Worm (Caenorhabditis elegans) whole organism, L1 larva: ENCODE data around the gene col-184.
A peak's percentile ranks its signal among the peaks of the same experiment; 100 is the strongest.

Source experiments
- C04F5.9 ChIP-seq: sonication (generic microtip); optimal IDR thresholded peaks from 2 replicates; lab custom pipeline; 2016; ENCODE audit warnings: missing genetic modification characterization, missing compliant biosample characterization
- C16A3.4 ChIP-seq: fragments of 150-350 bp; optimal IDR thresholded peaks from 2 replicates; lab custom pipeline; 2014; ENCODE audit warnings: missing biosample characterization, missing genetic modification characterization
- F16B12.6 ChIP-seq: fragments of 150-350 bp; optimal IDR thresholded peaks from 2 replicates; lab custom pipeline; 2014; ENCODE audit warnings: missing biosample characterization, missing genetic modification characterization
- Y116A8C.19 ChIP-seq: sonication (generic microtip); optimal IDR thresholded peaks from 2 replicates; lab custom pipeline; 2016; ENCODE audit warnings: missing compliant biosample characterization, missing genetic modification characterization, borderline replicate concordance
- ama-1 ChIP-seq: fragments of 150-350 bp; optimal IDR thresholded peaks from 2 replicates; lab custom pipeline; 2014
- blmp-1 ChIP-seq: fragments of 150-350 bp; optimal IDR thresholded peaks from 2 replicates; lab custom pipeline; 2014; ENCODE audit warnings: missing biosample characterization, missing genetic modification characterization
- ceh-63 ChIP-seq: fragments of 200-800 bp; sonication (Bioruptor generic); optimal IDR thresholded peaks from 2 replicates; lab custom pipeline; 2018; ENCODE audit warnings: mild to moderate bottlenecking, missing genetic modification characterization, missing compliant biosample characterization
- ceh-8 ChIP-seq: fragments of 200-800 bp; sonication (Bioruptor generic); optimal IDR thresholded peaks from 2 replicates; lab custom pipeline; 2018; ENCODE audit warnings: mild to moderate bottlenecking, missing genetic modification characterization, moderate library complexity, missing compliant biosample characterization
- ceh-88 ChIP-seq: fragments of 200-800 bp; sonication (Bioruptor generic); IDR thresholded peaks from 2 replicates; pipeline ENCODE4 v1.3.6; 2022; ENCODE audit warnings: missing genetic modification characterization, missing compliant biosample characterization
- ceh-90 ChIP-seq: sonication (generic microtip); optimal IDR thresholded peaks from 2 replicates; lab custom pipeline; 2016; ENCODE audit warnings: missing genetic modification characterization, missing compliant biosample characterization
- efl-1 ChIP-seq, 4 experiments: fragments of 150-350 bp; optimal IDR thresholded peaks in 3 of 4; peaks in 1 of 4; 1 replicate in 1 of 4; 2 replicates in 3 of 4; lab custom pipeline; 2014; ENCODE audit warnings: missing biosample characterization in 2 of 4, missing genetic modification characterization in 2 of 4, missing genetic modification reagents in 2 of 4
- efl-3 ChIP-seq: fragments of 200-800 bp; sonication (Bioruptor generic); optimal IDR thresholded peaks from 2 replicates; lab custom pipeline; 2018; ENCODE audit warnings: mild to moderate bottlenecking, missing genetic modification characterization, missing compliant biosample characterization
- elt-2 ChIP-seq: sonication (generic microtip); optimal IDR thresholded peaks from 2 replicates; lab custom pipeline; 2016; ENCODE audit warnings: missing genetic modification characterization, mild to moderate bottlenecking, inconsistent platforms, missing compliant biosample characterization, missing genetic modification reagents
- ets-5 ChIP-seq: fragments of 200-800 bp; sonication (Bioruptor generic); IDR thresholded peaks from 2 replicates; pipeline ENCODE4 v1.3.6; 2022; ENCODE audit warnings: missing genetic modification characterization, missing compliant biosample characterization
- fkh-10 ChIP-seq: sonication (generic microtip); optimal IDR thresholded peaks from 2 replicates; lab custom pipeline; 2017; ENCODE audit warnings: missing biosample characterization, missing genetic modification reagents, missing genetic modification characterization
- fkh-4 ChIP-seq: sonication (generic microtip); optimal IDR thresholded peaks from 2 replicates; lab custom pipeline; 2016; ENCODE audit warnings: missing compliant biosample characterization, missing genetic modification characterization, borderline replicate concordance
- fkh-8 ChIP-seq: sonication (generic microtip); optimal IDR thresholded peaks from 2 replicates; lab custom pipeline; 2016; ENCODE audit warnings: mild to moderate bottlenecking, missing genetic modification characterization, missing compliant biosample characterization
- fos-1 ChIP-seq: fragments of 150-350 bp; optimal IDR thresholded peaks from 2 replicates; lab custom pipeline; 2014; ENCODE audit warnings: missing biosample characterization, missing genetic modification characterization
- hlh-4 ChIP-seq: sonication (generic microtip); optimal IDR thresholded peaks from 2 replicates; lab custom pipeline; 2016; ENCODE audit warnings: mild to moderate bottlenecking, missing genetic modification characterization, missing compliant biosample characterization
- hpl-2 ChIP-seq: fragments of 150-350 bp; optimal IDR thresholded peaks from 2 replicates; lab custom pipeline; 2014; ENCODE audit warnings: missing biosample characterization, missing genetic modification reagents, missing genetic modification characterization
- irx-1 ChIP-seq: sonication (generic microtip); optimal IDR thresholded peaks from 2 replicates; lab custom pipeline; 2016; ENCODE audit warnings: missing genetic modification characterization, missing compliant biosample characterization
- lin-14 ChIP-seq: fragments of 200-800 bp; sonication (Bioruptor generic); optimal IDR thresholded peaks from 2 replicates; lab custom pipeline; 2018; ENCODE audit warnings: mild to moderate bottlenecking, missing genetic modification characterization, moderate library complexity, missing compliant biosample characterization
- lin-35 ChIP-seq, 2 experiments: fragments of 150-350 bp; optimal IDR thresholded peaks; 2 replicates each; lab custom pipeline; 2014; ENCODE audit warnings: missing biosample characterization in 2 of 2, missing genetic modification characterization in 2 of 2, missing genetic modification reagents in 2 of 2
- lin-39 ChIP-seq: fragments of 150-350 bp; optimal IDR thresholded peaks from 2 replicates; lab custom pipeline; 2014; ENCODE audit warnings: missing biosample characterization, missing genetic modification reagents, missing genetic modification characterization
- lir-3 ChIP-seq: sonication (generic microtip); optimal IDR thresholded peaks from 2 replicates; lab custom pipeline; 2016; ENCODE audit warnings: mild to moderate bottlenecking, missing genetic modification characterization, moderate library complexity, missing compliant biosample characterization; ENCODE audit not compliant: poor library complexity
- lsy-2 ChIP-seq, 2 experiments: fragments of 150-350 bp; optimal IDR thresholded peaks; 2 replicates each; lab custom pipeline; 2014; ENCODE audit warnings: missing biosample characterization in 2 of 2, missing genetic modification characterization in 2 of 2
- mab-9 ChIP-seq: fragments of 200-800 bp; sonication (Bioruptor generic); IDR thresholded peaks from 2 replicates; pipeline ENCODE4 v1.3.6; 2022; ENCODE audit warnings: missing genetic modification reagents, missing genetic modification characterization, missing compliant biosample characterization
- mdl-1 ChIP-seq, 2 experiments: fragments of 150-350 bp; optimal IDR thresholded peaks; 2 replicates each; lab custom pipeline; 2014 to 2017; ENCODE audit warnings: missing biosample characterization in 2 of 2, missing genetic modification characterization in 2 of 2, inconsistent platforms in 1 of 2
- mef-2 ChIP-seq: fragments of 150-350 bp; optimal IDR thresholded peaks from 2 replicates; lab custom pipeline; 2014; ENCODE audit warnings: missing biosample characterization, missing genetic modification characterization
- nhr-20 ChIP-seq: sonication (generic microtip); optimal IDR thresholded peaks from 2 replicates; lab custom pipeline; 2016; ENCODE audit warnings: mild to moderate bottlenecking, missing genetic modification characterization, missing compliant biosample characterization
- nhr-237 ChIP-seq: fragments of 150-350 bp; optimal IDR thresholded peaks from 2 replicates; lab custom pipeline; 2014; ENCODE audit warnings: missing biosample characterization, missing genetic modification characterization
- nhr-28 ChIP-seq: fragments of 150-350 bp; optimal IDR thresholded peaks from 2 replicates; lab custom pipeline; 2014; ENCODE audit warnings: missing biosample characterization, missing genetic modification characterization
- nhr-47 ChIP-seq: sonication (generic microtip); optimal IDR thresholded peaks from 2 replicates; lab custom pipeline; 2016; ENCODE audit warnings: mild to moderate bottlenecking, missing genetic modification characterization, moderate library complexity, missing compliant biosample characterization
- nhr-71 ChIP-seq: sonication (generic microtip); optimal IDR thresholded peaks from 2 replicates; lab custom pipeline; 2016; ENCODE audit warnings: mild to moderate bottlenecking, missing genetic modification characterization, moderate library complexity, missing compliant biosample characterization
- nhr-77 ChIP-seq: fragments of 150-350 bp; optimal IDR thresholded peaks from 2 replicates; lab custom pipeline; 2014; ENCODE audit warnings: missing biosample characterization, missing genetic modification characterization
- nhr-84 ChIP-seq: sonication (generic microtip); optimal IDR thresholded peaks from 2 replicates; lab custom pipeline; 2017; ENCODE audit warnings: missing biosample characterization, missing genetic modification characterization
- nhr-90 ChIP-seq: sonication (generic microtip); optimal IDR thresholded peaks from 2 replicates; lab custom pipeline; 2016; ENCODE audit warnings: mild to moderate bottlenecking, missing genetic modification characterization, missing compliant biosample characterization; ENCODE audit not compliant: poor library complexity
- pag-3 ChIP-seq: sonication (generic microtip); optimal IDR thresholded peaks from 2 replicates; lab custom pipeline; 2017; ENCODE audit warnings: missing genetic modification characterization, mild to moderate bottlenecking, missing compliant biosample characterization, antibody characterized with exemption, borderline replicate concordance; ENCODE audit not compliant: insufficient read depth
- skn-1 ChIP-seq: fragments of 150-350 bp; optimal IDR thresholded peaks from 2 replicates; lab custom pipeline; 2014; ENCODE audit warnings: missing biosample characterization, missing genetic modification characterization
- snpc-4 ChIP-seq: fragments of 150-350 bp; optimal IDR thresholded peaks from 2 replicates; lab custom pipeline; 2014; ENCODE audit warnings: missing biosample characterization, missing genetic modification characterization
- snu-23 ChIP-seq: sonication (generic microtip); optimal IDR thresholded peaks from 2 replicates; lab custom pipeline; 2016; ENCODE audit warnings: missing genetic modification characterization, missing compliant biosample characterization
- sup-37 ChIP-seq: fragments of 200-800 bp; sonication (Bioruptor generic); optimal IDR thresholded peaks from 2 replicates; lab custom pipeline; 2018; ENCODE audit warnings: mild to moderate bottlenecking, missing genetic modification characterization, missing compliant biosample characterization
- swsn-7 ChIP-seq: sonication (generic microtip); optimal IDR thresholded peaks from 2 replicates; lab custom pipeline; 2016; ENCODE audit warnings: missing genetic modification characterization, missing compliant biosample characterization
- tbx-2 ChIP-seq: sonication (generic microtip); optimal IDR thresholded peaks from 2 replicates; lab custom pipeline; 2016; ENCODE audit warnings: missing genetic modification characterization, missing compliant biosample characterization
- tlp-1 ChIP-seq: fragments of 150-350 bp; optimal IDR thresholded peaks from 2 replicates; lab custom pipeline; 2014; ENCODE audit warnings: missing biosample characterization, missing genetic modification characterization
- unc-130 ChIP-seq: fragments of 150-350 bp; optimal IDR thresholded peaks from 2 replicates; lab custom pipeline; 2017; ENCODE audit warnings: missing biosample characterization, missing genetic modification characterization, inconsistent platforms
- unc-30 ChIP-seq: sonication (generic microtip); optimal IDR thresholded peaks from 2 replicates; lab custom pipeline; 2017; ENCODE audit warnings: missing biosample characterization, missing genetic modification characterization
- unc-62 ChIP-seq: fragments of 150-350 bp; optimal IDR thresholded peaks from 2 replicates; lab custom pipeline; 2014; ENCODE audit warnings: missing biosample characterization, missing genetic modification reagents, missing genetic modification characterization
- unc-98 ChIP-seq: fragments of 200-800 bp; sonication (Bioruptor generic); IDR thresholded peaks from 2 replicates; pipeline ENCODE4 v1.3.6; 2022; ENCODE audit warnings: missing genetic modification characterization, missing compliant biosample characterization
- vab-15 ChIP-seq: sonication (generic microtip); optimal IDR thresholded peaks from 2 replicates; lab custom pipeline; 2017; ENCODE audit warnings: missing genotype, mild to moderate bottlenecking, missing genetic modification characterization, missing compliant biosample characterization
- xbp-1 ChIP-seq: sonication (generic microtip); optimal IDR thresholded peaks from 2 replicates; lab custom pipeline; 2016; ENCODE audit warnings: missing genetic modification characterization, missing compliant biosample characterization

The col-184 gene

DNA sequence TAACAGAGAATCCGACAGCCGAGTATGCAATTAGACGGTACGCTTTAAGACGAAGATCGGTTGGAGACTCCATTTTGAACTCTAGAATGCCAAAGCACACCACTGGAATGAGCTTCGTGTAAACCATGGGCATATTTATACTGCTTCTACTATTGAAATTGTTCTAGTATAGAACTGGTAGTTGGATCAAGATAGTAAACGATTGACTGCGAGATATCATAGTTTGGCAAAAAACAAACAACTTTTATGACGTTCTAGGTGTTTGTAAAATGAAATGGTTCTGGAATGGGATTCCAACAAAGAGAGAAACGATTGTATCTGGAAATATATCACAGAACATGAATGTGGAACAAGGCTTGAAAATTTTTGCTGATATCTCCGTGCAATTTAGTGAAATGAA, 41.7 kb downstream of the col-184 start, which contains the start of gene col-185:
TSS of gene col-185 (minus strand) at position 101 of the 400 bp plus-strand sequence.
- no peak for TF ChIP-seq Y116A8C.19 (tag; lab: Kevin White, UChicago)
- no peak for TF ChIP-seq unc-130 (tag; lab: Kevin White, UChicago)

DNA sequence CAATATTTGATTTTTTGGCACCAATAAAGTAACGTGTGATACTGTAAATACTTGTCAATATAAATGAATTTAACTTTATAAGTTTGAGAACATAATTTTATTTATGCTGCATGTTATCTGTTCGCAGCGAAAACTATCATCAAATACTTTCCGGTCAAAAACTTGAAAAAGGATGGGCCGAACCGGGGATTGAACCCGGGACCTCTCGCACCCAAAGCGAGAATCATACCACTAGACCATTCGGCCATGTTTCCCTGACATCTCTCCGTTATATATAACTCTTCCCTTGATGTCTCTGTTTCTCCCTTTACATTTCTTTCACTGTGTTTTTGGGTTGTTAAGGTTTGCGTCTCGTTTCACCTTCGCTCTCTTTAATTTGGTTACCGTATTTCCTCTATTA, 42.5 kb downstream of the col-184 start:
- TF ChIP-seq C04F5.9 (tag; lab: Kevin White, UChicago) = no peak
- TF ChIP-seq fkh-8 = no peak
- TF ChIP-seq nhr-47 (tag; lab: Kevin White, UChicago) = peak; percentile 76
- TF ChIP-seq hlh-4 (tag; lab: Kevin White, UChicago) = no peak
- no peak for TF ChIP-seq unc-98 (GFP tag; lab: Robert Waterston, UW)
- no peak for TF ChIP-seq ceh-90
- no peak for TF ChIP-seq F16B12.6 (tag; lab: Kevin White, UChicago)
- peak in 1 of 2 experiments; percentile 55 for TF ChIP-seq mdl-1 (tag; optimal IDR thresholded peaks at IDR 0.05; lab: Kevin White, UChicago)
- no peak for TF ChIP-seq ceh-63
- no peak for TF ChIP-seq ceh-88 (GFP tag; lab: Robert Waterston, UW)
- no peak for TF ChIP-seq snpc-4 (tag; lab: Kevin White, UChicago)
- TF ChIP-seq ceh-8 (GFP tag; lab: Kevin White, UChicago) = no peak
- no peak for TF ChIP-seq lin-39 (tag; lab: Kevin White, UChicago)
- no peak for TF ChIP-seq mef-2 (tag; lab: Kevin White, UChicago)
- TF ChIP-seq elt-2 (tag; lab: Kevin White, UChicago) = no peak
- no peak for TF ChIP-seq mab-9 (GFP tag; lab: Robert Waterston, UW)
- peak; percentile 29 for TF ChIP-seq tbx-2
- no peak for TF ChIP-seq tlp-1 (tag; lab: Kevin White, UChicago)
- peak; percentile 79 for TF ChIP-seq snu-23
- no peak for TF ChIP-seq unc-30 (tag; lab: Kevin White, UChicago)
- TF ChIP-seq nhr-84 (tag; lab: Kevin White, UChicago) = no peak
- peak; percentile 56 for TF ChIP-seq fos-1 (tag; lab: Kevin White, UChicago)
- TF ChIP-seq lir-3 (tag; lab: Kevin White, UChicago) = peak; percentile 47
- TF ChIP-seq hpl-2 = no peak
- peak; percentile 16 for TF ChIP-seq blmp-1 (tag; lab: Kevin White, UChicago)
- TF ChIP-seq nhr-71 (tag; lab: Kevin White, UChicago) = peak; percentile 64
- peak; percentile 5 to 11 for TF ChIP-seq efl-1 (optimal IDR thresholded peaks at IDR 0.05; lab: Kevin White, UChicago)
- peak in 1 of 2 experiments; percentile 92 for TF ChIP-seq efl-1 (GFP tag; optimal IDR thresholded peaks at IDR 0.05 in 1 of 2; lab: Kevin White, UChicago)
- peak; percentile 18 for TF ChIP-seq xbp-1
- TF ChIP-seq ets-5 (GFP tag; lab: Robert Waterston, UW) = no peak
- no peak for TF ChIP-seq nhr-77 (tag; lab: Kevin White, UChicago)
- TF ChIP-seq lin-14 (GFP tag; lab: Kevin White, UChicago) = peak; percentile 59
- TF ChIP-seq lsy-2 (tag; optimal IDR thresholded peaks at IDR 0.05; lab: Kevin White, UChicago) = peak; percentile 23 to 54
- TF ChIP-seq pag-3 (tag; lab: Kevin White, UChicago) = no peak
- TF ChIP-seq fkh-4 (tag; lab: Kevin White, UChicago) = no peak
- no peak for TF ChIP-seq nhr-28 (tag; lab: Kevin White, UChicago)
- TF ChIP-seq nhr-237 = no peak
- peak; percentile 61 for TF ChIP-seq nhr-20 (tag; lab: Kevin White, UChicago)
- peak; percentile 68 for TF ChIP-seq C16A3.4 (tag; lab: Kevin White, UChicago)
- TF ChIP-seq swsn-7 (tag; lab: Kevin White, UChicago) = peak; percentile 46
- no peak for TF ChIP-seq ama-1 (lab: Kevin White, UChicago)
- TF ChIP-seq vab-15 = no peak
- TF ChIP-seq lin-35 (GFP tag; optimal IDR thresholded peaks at IDR 0.05; lab: Kevin White, UChicago) = peak; percentile 27 to 54
- no peak for TF ChIP-seq unc-62 (GFP tag; lab: Kevin White, UChicago)
- TF ChIP-seq skn-1 = peak; percentile 31
- no peak for TF ChIP-seq efl-3 (GFP tag; lab: Kevin White, UChicago)
- TF ChIP-seq irx-1 (tag; lab: Kevin White, UChicago) = peak; percentile 39
- no peak for TF ChIP-seq fkh-10 (GFP tag; lab: Kevin White, UChicago)
- no peak for TF ChIP-seq sup-37
- peak; percentile 62 for TF ChIP-seq nhr-90 (tag; lab: Kevin White, UChicago)
